Worm (Caenorhabditis elegans) whole organism, L2 larva: Measurements from ENCODE around the gene smg-9.

ENCODE experiments used
- F13H6.1 ChIP-seq: sonication (generic microtip); optimal IDR thresholded peaks from 2 replicates; lab custom pipeline; 2016; ENCODE audit warnings: missing genetic modification characterization, missing compliant biosample characterization
- R02D3.7 ChIP-seq: fragments of 150-350 bp; optimal IDR thresholded peaks from 2 replicates; lab custom pipeline; 2014; ENCODE audit warnings: missing biosample characterization, missing genetic modification characterization
- ZK546.5 ChIP-seq: sonication (generic microtip); optimal IDR thresholded peaks from 2 replicates; lab custom pipeline; 2017; ENCODE audit warnings: missing biosample characterization, missing genetic modification characterization
- aly-2 ChIP-seq: fragments of 150-350 bp; optimal IDR thresholded peaks from 2 replicates; lab custom pipeline; 2014; ENCODE audit warnings: missing biosample characterization, missing genetic modification characterization
- blmp-1 ChIP-seq: sonication (generic microtip); optimal IDR thresholded peaks from 2 replicates; lab custom pipeline; 2017; ENCODE audit warnings: missing genetic modification characterization, mild to moderate bottlenecking, missing compliant biosample characterization, antibody characterized with exemption, moderate library complexity; ENCODE audit not compliant: insufficient read depth
- ceh-82 ChIP-seq: fragments of 150-350 bp; optimal IDR thresholded peaks from 2 replicates; lab custom pipeline; 2014; ENCODE audit warnings: missing biosample characterization, missing genetic modification characterization
- crh-2 ChIP-seq: sonication (generic microtip); optimal IDR thresholded peaks from 2 replicates; lab custom pipeline; 2017; ENCODE audit warnings: missing biosample characterization, missing genetic modification characterization
- egl-27 ChIP-seq: sonication (generic microtip); optimal IDR thresholded peaks from 3 replicates; lab custom pipeline; 2017; ENCODE audit warnings: missing biosample characterization, missing genetic modification reagents, missing genetic modification characterization
- elt-1 ChIP-seq: fragments of 150-350 bp; optimal IDR thresholded peaks from 2 replicates; lab custom pipeline; 2014; ENCODE audit warnings: missing biosample characterization, missing genetic modification characterization
- gmeb-1 ChIP-seq: fragments of 150-350 bp; optimal IDR thresholded peaks from 2 replicates; lab custom pipeline; 2014; ENCODE audit warnings: missing biosample characterization, missing genetic modification characterization
- lin-11 ChIP-seq: fragments of 150-350 bp; sonication (generic microtip); optimal IDR thresholded peaks from 2 replicates; lab custom pipeline; 2014; ENCODE audit warnings: missing biosample characterization, missing genetic modification characterization, inconsistent platforms, mixed read lengths
- lsy-2 ChIP-seq, 2 experiments: fragments of 150-350 bp in 1 of 2; sonication (generic microtip) in 1 of 2; optimal IDR thresholded peaks; 2 replicates each; lab custom pipeline; 2014 to 2017; ENCODE audit warnings: missing biosample characterization in 2 of 2, missing genetic modification characterization in 2 of 2
- mab-5 ChIP-seq: fragments of 150-350 bp; optimal IDR thresholded peaks from 2 replicates; lab custom pipeline; 2014; ENCODE audit warnings: missing biosample characterization, missing genetic modification characterization
- nhr-10 ChIP-seq: sonication (generic microtip); optimal IDR thresholded peaks from 2 replicates; lab custom pipeline; 2017; ENCODE audit warnings: missing biosample characterization, missing genetic modification characterization
- nhr-11 ChIP-seq: fragments of 150-350 bp; optimal IDR thresholded peaks from 2 replicates; lab custom pipeline; 2014; ENCODE audit warnings: missing biosample characterization, missing genetic modification characterization
- nhr-21 ChIP-seq: fragments of 150-350 bp; optimal IDR thresholded peaks from 2 replicates; lab custom pipeline; 2014; ENCODE audit warnings: missing biosample characterization, missing genetic modification characterization
- nhr-23 ChIP-seq: fragments of 150-350 bp; optimal IDR thresholded peaks from 2 replicates; lab custom pipeline; 2014; ENCODE audit warnings: missing biosample characterization, missing genetic modification reagents, missing genetic modification characterization
- nhr-237 ChIP-seq: fragments of 150-350 bp; optimal IDR thresholded peaks from 2 replicates; lab custom pipeline; 2014; ENCODE audit warnings: missing biosample characterization, missing genetic modification characterization
- nhr-25 ChIP-seq: fragments of 150-350 bp; sonication (generic microtip); optimal IDR thresholded peaks from 3 replicates; lab custom pipeline; 2014; ENCODE audit warnings: missing biosample characterization, missing genetic modification characterization
- nhr-6 ChIP-seq: fragments of 150-350 bp; optimal IDR thresholded peaks from 2 replicates; lab custom pipeline; 2014; ENCODE audit warnings: missing biosample characterization, missing genetic modification characterization
- peb-1 ChIP-seq: fragments of 150-350 bp; optimal IDR thresholded peaks from 2 replicates; lab custom pipeline; 2014; ENCODE audit warnings: missing biosample characterization, missing genetic modification characterization
- sem-4 ChIP-seq: fragments of 150-350 bp; optimal IDR thresholded peaks from 2 replicates; lab custom pipeline; 2014; ENCODE audit warnings: missing biosample characterization, missing genetic modification reagents, missing genetic modification characterization
- skn-1 ChIP-seq: sonication (generic microtip); optimal IDR thresholded peaks from 2 replicates; lab custom pipeline; 2017; ENCODE audit warnings: missing biosample characterization, missing genetic modification characterization
- sma-3 ChIP-seq: sonication (generic microtip); optimal IDR thresholded peaks from 2 replicates; lab custom pipeline; 2016; ENCODE audit warnings: missing genetic modification reagents, missing genetic modification characterization, missing compliant biosample characterization
- sma-9 ChIP-seq, 2 experiments: fragments of 150-350 bp in 1 of 2; sonication (generic microtip) in 1 of 2; optimal IDR thresholded peaks; 2 replicates each; lab custom pipeline; 2014 to 2016; ENCODE audit warnings: missing genetic modification characterization in 2 of 2, mild to moderate bottlenecking in 1 of 2, missing biosample characterization in 1 of 2, missing compliant biosample characterization in 1 of 2, missing genetic modification reagents in 1 of 2, moderate library complexity in 1 of 2
- snpc-4 ChIP-seq: fragments of 150-350 bp; optimal IDR thresholded peaks from 2 replicates; lab custom pipeline; 2014; ENCODE audit warnings: missing biosample characterization, missing genetic modification characterization
- ztf-1 ChIP-seq: fragments of 200-800 bp; sonication (Bioruptor generic); conservative IDR thresholded peaks from 2 replicates; pipeline ENCODE4 v1.3.6; 2022; ENCODE audit warnings: missing genetic modification characterization, missing compliant biosample characterization
- ztf-4 ChIP-seq: fragments of 150-350 bp; optimal IDR thresholded peaks from 2 replicates; lab custom pipeline; 2014; ENCODE audit warnings: missing biosample characterization, missing genetic modification characterization

The smg-9 gene

ce11 chrII:14703232-14703926, 49.3 kb downstream of the smg-9 start:
- TF ChIP-seq sem-4 (no peak), F13H6.1 (tag; lab: Kevin White, UChicago) (no peak), sma-3 (GFP tag; lab: Kevin White, UChicago) (no peak), sma-9 (GFP tag; optimal IDR thresholded peaks at IDR 0.05; lab: Kevin White, UChicago) (peak; percentile 26), sma-9 (tag; optimal IDR thresholded peaks at IDR 0.05; lab: Kevin White, UChicago) (no peak)

ce11 chrII:14701581-14701980, 51.1 kb downstream of the smg-9 start:
- TF ChIP-seq snpc-4 (tag; lab: Kevin White, UChicago) = no peak
- no peak for TF ChIP-seq aly-2 (tag; lab: Kevin White, UChicago)
- no peak for TF ChIP-seq sma-9 (GFP tag; optimal IDR thresholded peaks at IDR 0.05; lab: Kevin White, UChicago)
- no peak for TF ChIP-seq sma-9 (tag; optimal IDR thresholded peaks at IDR 0.05; lab: Kevin White, UChicago)
- TF ChIP-seq mab-5 (tag; lab: Kevin White, UChicago) = no peak
- no peak for TF ChIP-seq peb-1 (tag; lab: Kevin White, UChicago)
- TF ChIP-seq nhr-6 (tag; lab: Kevin White, UChicago) = no peak
- TF ChIP-seq ZK546.5 (tag; lab: Kevin White, UChicago) = no peak
- no peak for TF ChIP-seq gmeb-1 (tag; lab: Kevin White, UChicago)
- no peak for TF ChIP-seq blmp-1 (tag; lab: Kevin White, UChicago)
- no peak for TF ChIP-seq egl-27
- TF ChIP-seq lin-11 (tag; lab: Kevin White, UChicago) = no peak
- no peak for TF ChIP-seq nhr-23 (tag; lab: Kevin White, UChicago)

- TF ChIP-seq ztf-1 (no peak), nhr-10 (tag; lab: Kevin White, UChicago) (no peak), lsy-2 (tag; optimal IDR thresholded peaks at IDR 0.05; lab: Kevin White, UChicago) (no peak), peb-1 (tag; lab: Kevin White, UChicago) (no peak), nhr-25 (tag; lab: Kevin White, UChicago) (no peak), nhr-21 (tag; lab: Kevin White, UChicago) (peak; percentile 1), nhr-11 (no peak), R02D3.7 (no peak)
These were observed 52.6 kb downstream of the smg-9 start for ce11 chrII:14700096-14700495.

- TF ChIP-seq ztf-1 = no peak
- TF ChIP-seq skn-1 = no peak
- no peak for TF ChIP-seq mab-5 (tag; lab: Kevin White, UChicago)
- no peak for TF ChIP-seq ztf-4 (tag; lab: Kevin White, UChicago)
- TF ChIP-seq sma-3 (GFP tag; lab: Kevin White, UChicago) = no peak
- no peak for TF ChIP-seq peb-1 (tag; lab: Kevin White, UChicago)
- no peak for TF ChIP-seq nhr-237 (tag; lab: Kevin White, UChicago)
- TF ChIP-seq elt-1 = no peak
- TF ChIP-seq ceh-82 (tag; lab: Kevin White, UChicago) = no peak
- TF ChIP-seq crh-2 (tag; lab: Kevin White, UChicago) = no peak
These were observed 54.6 kb downstream of the smg-9 start, which contains the start of gene C09F9.1 for ce11 chrII:14698057-14698456. Gene C09F9.1 (plus strand): TSS chrII:14698357.
